Fruit fly (Drosophila melanogaster) whole organism, prepupa: ENCODE results near the gene Sumo.
A peak's percentile ranks its signal among the peaks of the same experiment; 100 is the strongest.

Experiments
- Blimp-1 ChIP-seq: fragments of 200-800 bp; sonication (Bioruptor generic); optimal IDR thresholded peaks from 3 replicates; lab custom pipeline; 2017; ENCODE audit warnings: missing biosample characterization, missing genetic modification characterization, mild to moderate bottlenecking, moderate library complexity, missing genetic modification reagents
- CG10631 ChIP-seq: fragments of 200-800 bp; sonication (Bioruptor generic); optimal IDR thresholded peaks from 2 replicates; lab custom pipeline; 2016; ENCODE audit warnings: missing biosample characterization, missing genetic modification characterization
- CG10669 ChIP-seq: fragments of 200-800 bp; sonication (Bioruptor generic); optimal IDR thresholded peaks from 3 replicates; lab custom pipeline; 2018; ENCODE audit warnings: missing biosample characterization, mild to moderate bottlenecking, missing genetic modification characterization, moderate library complexity
- CG11762 ChIP-seq: fragments of 200-800 bp; sonication (Bioruptor generic); optimal IDR thresholded peaks from 3 replicates; lab custom pipeline; 2016; ENCODE audit warnings: missing biosample characterization, missing genetic modification characterization; ENCODE audit not compliant: insufficient read depth
- CG15336 ChIP-seq: fragments of 200-800 bp; sonication (Bioruptor generic); IDR thresholded peaks from 2 replicates; pipeline ENCODE4 v1.3.6; 2022; ENCODE audit warnings: missing biosample characterization, missing genetic modification characterization
- CG1621 ChIP-seq: fragments of 200-800 bp; sonication (Bioruptor generic); optimal IDR thresholded peaks from 3 replicates; lab custom pipeline; 2018; ENCODE audit warnings: missing biosample characterization, mild to moderate bottlenecking, missing genetic modification characterization
- CG3032 ChIP-seq: fragments of 200-800 bp; optimal IDR thresholded peaks from 2 replicates; lab custom pipeline; 2019; ENCODE audit warnings: missing biosample characterization, mild to moderate bottlenecking, missing genetic modification characterization, moderate library complexity
- CG31627 ChIP-seq: fragments of 200-800 bp; sonication (Bioruptor generic); optimal IDR thresholded peaks from 3 replicates; lab custom pipeline; 2016; ENCODE audit warnings: missing biosample characterization, missing genetic modification characterization
- CG3919 ChIP-seq: fragments of 200-800 bp; sonication (Bioruptor generic); optimal IDR thresholded peaks from 3 replicates; lab custom pipeline; 2016; ENCODE audit warnings: missing biosample characterization, missing genetic modification characterization
- CG4318 ChIP-seq: fragments of 200-800 bp; sonication (Bioruptor generic); optimal IDR thresholded peaks from 3 replicates; lab custom pipeline; 2017; ENCODE audit warnings: missing biosample characterization, mild to moderate bottlenecking, missing genetic modification characterization
- CG6163 ChIP-seq: fragments of 200-800 bp; sonication (Bioruptor generic); IDR thresholded peaks from 3 replicates; pipeline ENCODE4 v1.3.6; 2022; ENCODE audit warnings: missing biosample characterization, missing genetic modification characterization
- CG6276 ChIP-seq: fragments of 200-800 bp; sonication (Bioruptor generic); optimal IDR thresholded peaks from 2 replicates; lab custom pipeline; 2017; ENCODE audit warnings: missing biosample characterization, mild to moderate bottlenecking, missing genetic modification characterization
- CG6808 ChIP-seq: fragments of 200-800 bp; sonication (Bioruptor generic); optimal IDR thresholded peaks from 3 replicates; lab custom pipeline; 2017; ENCODE audit warnings: missing biosample characterization, missing genetic modification characterization, mild to moderate bottlenecking, moderate library complexity, missing genetic modification reagents
- CG6854 ChIP-seq: fragments of 200-800 bp; sonication (Bioruptor generic); optimal IDR thresholded peaks from 2 replicates; lab custom pipeline; 2017; ENCODE audit warnings: missing biosample characterization, mild to moderate bottlenecking, missing genetic modification characterization
- CG7368 ChIP-seq: fragments of 200-800 bp; sonication (Bioruptor generic); optimal IDR thresholded peaks from 3 replicates; lab custom pipeline; 2016; ENCODE audit warnings: missing biosample characterization, missing genetic modification characterization
- CG8119 ChIP-seq: fragments of 200-800 bp; sonication (Bioruptor generic); IDR thresholded peaks from 3 replicates; pipeline ENCODE4 v1.3.6; 2022; ENCODE audit warnings: missing biosample characterization, missing genetic modification characterization
- CG8319 ChIP-seq: fragments of 200-800 bp; sonication (Bioruptor generic); optimal IDR thresholded peaks from 3 replicates; lab custom pipeline; 2016; ENCODE audit warnings: missing biosample characterization, missing genetic modification characterization
- CG8632 ChIP-seq: fragments of 200-800 bp; sonication (Bioruptor generic); optimal IDR thresholded peaks from 3 replicates; lab custom pipeline; 2016; ENCODE audit warnings: missing biosample characterization, missing genetic modification characterization
- CG9139 ChIP-seq: fragments of 200-800 bp; sonication (Bioruptor generic); optimal IDR thresholded peaks from 3 replicates; lab custom pipeline; 2017; ENCODE audit warnings: missing biosample characterization, mild to moderate bottlenecking, missing genetic modification characterization
- Eip75B ChIP-seq: fragments of 200-800 bp; sonication (Bioruptor generic); optimal IDR thresholded peaks from 3 replicates; lab custom pipeline; 2016; ENCODE audit warnings: missing biosample characterization, missing genetic modification characterization
- Eip93F ChIP-seq: fragments of 200-800 bp; sonication (Bioruptor generic); optimal IDR thresholded peaks from 2 replicates; lab custom pipeline; 2016; ENCODE audit warnings: missing biosample characterization, mild to moderate bottlenecking, missing genetic modification characterization
- Hr39 ChIP-seq: fragments of 200-800 bp; sonication (Bioruptor generic); optimal IDR thresholded peaks from 2 replicates; lab custom pipeline; 2016; ENCODE audit warnings: missing biosample characterization, missing genetic modification characterization
- Hr4 ChIP-seq: fragments of 200-800 bp; sonication (Bioruptor generic); optimal IDR thresholded peaks from 3 replicates; lab custom pipeline; 2016; ENCODE audit warnings: missing biosample characterization, missing genetic modification characterization
- Lpt ChIP-seq: fragments of 200-800 bp; sonication (Bioruptor generic); optimal IDR thresholded peaks from 3 replicates; lab custom pipeline; 2016; ENCODE audit warnings: missing biosample characterization, missing genetic modification characterization
- Met ChIP-seq: fragments of 200-800 bp; sonication (Bioruptor generic); optimal IDR thresholded peaks from 3 replicates; lab custom pipeline; 2016; ENCODE audit warnings: missing biosample characterization, missing genetic modification characterization
- Sox102F ChIP-seq: fragments of 200-800 bp; sonication (Bioruptor generic); optimal IDR thresholded peaks from 2 replicates; lab custom pipeline; 2016; ENCODE audit warnings: missing biosample characterization, mild to moderate bottlenecking, missing genetic modification characterization
- Sox14 ChIP-seq: fragments of 200-800 bp; sonication (Bioruptor generic); optimal IDR thresholded peaks from 3 replicates; lab custom pipeline; 2016; ENCODE audit warnings: missing biosample characterization, missing genetic modification characterization
- achi ChIP-seq: fragments of 200-800 bp; sonication (Bioruptor generic); optimal IDR thresholded peaks from 3 replicates; lab custom pipeline; 2016; ENCODE audit warnings: missing biosample characterization, missing genetic modification characterization
- acj6 ChIP-seq: fragments of 200-800 bp; sonication (Bioruptor generic); optimal IDR thresholded peaks from 3 replicates; lab custom pipeline; 2016; ENCODE audit warnings: missing biosample characterization, missing genetic modification characterization
- cyc ChIP-seq: fragments of 200-800 bp; sonication (Bioruptor generic); optimal IDR thresholded peaks from 3 replicates; lab custom pipeline; 2016; ENCODE audit warnings: missing biosample characterization, missing genetic modification characterization
- dac ChIP-seq: fragments of 200-800 bp; sonication (Bioruptor generic); optimal IDR thresholded peaks from 2 replicates; lab custom pipeline; 2017; ENCODE audit warnings: missing biosample characterization, mild to moderate bottlenecking, missing genetic modification characterization
- eg ChIP-seq: fragments of 200-800 bp; sonication (Bioruptor generic); IDR thresholded peaks from 3 replicates; pipeline ENCODE4 v1.3.6; 2022; ENCODE audit warnings: missing biosample characterization, missing genetic modification characterization
- esn ChIP-seq: fragments of 200-800 bp; sonication (Bioruptor generic); optimal IDR thresholded peaks from 2 replicates; lab custom pipeline; 2016; ENCODE audit warnings: missing biosample characterization, mild to moderate bottlenecking, missing genetic modification characterization, moderate library complexity
- fd59A ChIP-seq: fragments of 200-800 bp; sonication (Bioruptor generic); optimal IDR thresholded peaks from 2 replicates; lab custom pipeline; 2017; ENCODE audit warnings: missing biosample characterization, mild to moderate bottlenecking, missing genetic modification characterization, missing genetic modification reagents
- fd85E ChIP-seq: fragments of 200-800 bp; sonication (Bioruptor generic); optimal IDR thresholded peaks from 3 replicates; lab custom pipeline; 2016; ENCODE audit warnings: missing biosample characterization, missing genetic modification characterization
- fkh ChIP-seq: fragments of 200-800 bp; sonication (Bioruptor generic); optimal IDR thresholded peaks from 3 replicates; lab custom pipeline; 2017; ENCODE audit warnings: missing biosample characterization, mild to moderate bottlenecking, missing genetic modification characterization, moderate library complexity
- lz ChIP-seq: fragments of 200-800 bp; sonication (Bioruptor generic); optimal IDR thresholded peaks from 3 replicates; lab custom pipeline; 2016; ENCODE audit warnings: missing biosample characterization, missing genetic modification characterization
- net ChIP-seq: fragments of 200-800 bp; sonication (Bioruptor generic); optimal IDR thresholded peaks from 3 replicates; lab custom pipeline; 2016; ENCODE audit warnings: missing biosample characterization, missing genetic modification characterization
- pdm3 ChIP-seq: fragments of 200-800 bp; sonication (Bioruptor generic); optimal IDR thresholded peaks from 3 replicates; lab custom pipeline; 2016; ENCODE audit warnings: missing biosample characterization, missing genetic modification characterization
- salr ChIP-seq, 2 experiments: fragments of 200-800 bp; sonication (Bioruptor generic); optimal IDR thresholded peaks; 3 replicates each; lab custom pipeline; 2016 to 2018; ENCODE audit warnings: missing biosample characterization in 2 of 2, missing genetic modification characterization in 2 of 2, mild to moderate bottlenecking in 1 of 2
- spab ChIP-seq: fragments of 200-800 bp; sonication (Bioruptor generic); optimal IDR thresholded peaks from 2 replicates; lab custom pipeline; 2017; ENCODE audit warnings: missing biosample characterization, mild to moderate bottlenecking, missing genetic modification characterization, missing genetic modification reagents
- ss ChIP-seq, 2 experiments: fragments of 200-800 bp; sonication (Bioruptor generic); optimal IDR thresholded peaks; 2 replicates in 1 of 2; 3 replicates in 1 of 2; lab custom pipeline; 2017 to 2018; ENCODE audit warnings: mild to moderate bottlenecking in 2 of 2, missing biosample characterization in 2 of 2, missing genetic modification characterization in 2 of 2, moderate library complexity in 1 of 2
- svp ChIP-seq: fragments of 200-800 bp; sonication (Bioruptor generic); peaks from one replicate; lab custom pipeline; 2016; ENCODE audit warnings: missing biosample characterization, missing genetic modification characterization
- topi ChIP-seq: fragments of 200-800 bp; sonication (Bioruptor generic); optimal IDR thresholded peaks from 3 replicates; lab custom pipeline; 2016; ENCODE audit warnings: missing biosample characterization, missing genetic modification characterization
- vri ChIP-seq: fragments of 200-800 bp; sonication (Bioruptor generic); optimal IDR thresholded peaks from 3 replicates; lab custom pipeline; 2016; ENCODE audit warnings: missing biosample characterization, mild to moderate bottlenecking, missing genetic modification characterization

The Sumo gene

dm6 chr2L:6991085-6991484 is 23.6 kb upstream of the Sumo start (continued):
- TF ChIP-seq svp (GFP tag; lab: Kevin White, UChicago) (peak; percentile 55), Eip93F (no peak), CG6276 (GFP tag; lab: Kevin White, UChicago) (peak; percentile 67), pdm3 (peak; percentile 65), Sox102F (GFP tag; lab: Kevin White, UChicago) (no peak), eg (peak; percentile 83), Hr4 (GFP tag; lab: Kevin White, UChicago) (peak; percentile 76), CG10669 (GFP tag; lab: Kevin White, UChicago) (peak; percentile 64), CG3919 (GFP tag; lab: Kevin White, UChicago) (peak; percentile 79), dac (GFP tag; lab: Kevin White, UChicago) (peak; percentile 39), CG15336 (GFP tag; lab: Robert Waterston, UW) (peak; percentile 78), fkh (GFP tag; lab: Kevin White, UChicago) (no peak), Sox14 (peak; percentile 67), CG8119 (GFP tag; lab: Robert Waterston, UW) (peak; percentile 75), fd85E (GFP tag; lab: Kevin White, UChicago) (no peak), CG3032 (tag; lab: Kevin White, UChicago) (peak; percentile 65), CG6808 (GFP tag; lab: Kevin White, UChicago) (peak; percentile 65), CG11762 (GFP tag; lab: Kevin White, UChicago) (peak; percentile 46), salr (GFP tag; optimal IDR thresholded peaks at IDR 0.05; lab: Kevin White, UChicago) (peak; percentile 53 to 55), CG8632 (GFP tag; lab: Kevin White, UChicago) (peak; percentile 33), Lpt (peak; percentile 63), CG10631 (peak; percentile 35), achi (GFP tag; lab: Kevin White, UChicago) (peak; percentile 59), CG4318 (GFP tag; lab: Kevin White, UChicago) (peak; percentile 44), esn (no peak), Met (GFP tag; lab: Kevin White, UChicago) (no peak), CG9139 (peak; percentile 45), acj6 (peak; percentile 62), Eip75B (GFP tag; lab: Kevin White, UChicago) (peak; percentile 82), Blimp-1 (no peak), topi (GFP tag; lab: Kevin White, UChicago) (peak; percentile 54), CG1621 (tag; lab: Kevin White, UChicago) (peak; percentile 66), CG8319 (GFP tag; lab: Kevin White, UChicago) (peak; percentile 33), lz (no peak), fd59A (GFP tag; lab: Kevin White, UChicago) (peak; percentile 54), CG7368 (GFP tag; lab: Kevin White, UChicago) (peak; percentile 50), CG31627 (peak; percentile 11), CG6854 (GFP tag; lab: Kevin White, UChicago) (no peak), spab (peak; percentile 57)

DNA sequence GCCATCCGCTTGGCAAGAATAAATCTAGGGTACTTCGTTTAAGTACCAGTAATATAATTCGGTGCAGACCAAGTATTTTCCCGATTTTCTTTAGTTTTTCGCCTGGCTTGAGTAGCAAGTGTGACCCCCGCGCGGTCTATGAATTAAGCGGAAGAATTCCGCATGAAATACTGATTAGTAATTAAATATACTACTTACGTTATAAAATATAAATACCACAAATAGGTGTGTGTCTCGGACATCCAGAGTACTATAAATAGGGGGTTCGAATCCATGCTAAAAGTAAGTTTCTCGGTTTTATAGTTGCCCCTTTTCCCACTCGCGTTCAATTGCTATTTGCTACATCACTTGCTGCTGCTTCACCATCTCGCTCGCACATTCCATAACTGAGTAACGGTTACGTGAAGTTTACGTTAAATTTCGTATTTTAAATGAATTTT is 4.2 kb upstream of the Sumo start, which contains the start of gene snRNP-U1-70K:
TSS of gene snRNP-U1-70K (minus strand) at position 141 of the 440 bp plus-strand sequence.
- no peak for TF ChIP-seq Met (GFP tag; lab: Kevin White, UChicago)
- TF ChIP-seq CG31627, result no peak
- TF ChIP-seq CG1621 (tag; lab: Kevin White, UChicago), result no peak
- no peak for TF ChIP-seq CG4318 (GFP tag; lab: Kevin White, UChicago)
- no peak for TF ChIP-seq ss (GFP tag; optimal IDR thresholded peaks at IDR 0.05; lab: Kevin White, UChicago)
- TF ChIP-seq CG3032 (tag; lab: Kevin White, UChicago), result no peak
- TF ChIP-seq CG6163 (GFP tag; lab: Robert Waterston, UW), result no peak
- TF ChIP-seq CG8632 (GFP tag; lab: Kevin White, UChicago), result no peak
- TF ChIP-seq Hr39 (GFP tag; lab: Kevin White, UChicago), result no peak
- TF ChIP-seq fd85E (GFP tag; lab: Kevin White, UChicago), result no peak
- TF ChIP-seq net, result no peak
- TF ChIP-seq spab, result no peak
- TF ChIP-seq cyc (GFP tag; lab: Kevin White, UChicago), result no peak
- TF ChIP-seq CG10631, result no peak
- TF ChIP-seq Blimp-1, result no peak
- TF ChIP-seq vri (GFP tag; lab: Kevin White, UChicago), result no peak
